Fruit fly (Drosophila melanogaster) Kc167 (cell line): Measurements from ENCODE around the gene dnc.

Experiments
- Myc ChIP-seq: fragments of >200 bp; optimal IDR thresholded peaks from 2 replicates; lab custom pipeline; 2017; ENCODE audit warnings: missing external identifiers
- Sin3A ChIP-seq: fragments of >200 bp; optimal IDR thresholded peaks from 2 replicates; lab custom pipeline; 2018; ENCODE audit warnings: missing external identifiers
- h ChIP-seq: fragments of >200 bp; optimal IDR thresholded peaks from 3 replicates; lab custom pipeline; 2018; ENCODE audit warnings: missing external identifiers
- insv ChIP-seq: fragments of >200 bp; optimal IDR thresholded peaks from 3 replicates; lab custom pipeline; 2018; ENCODE audit warnings: missing external identifiers
- psq ChIP-seq: fragments of >200 bp; optimal IDR thresholded peaks from 2 replicates; lab custom pipeline; 2017; ENCODE audit warnings: missing external identifiers
- ttk ChIP-seq: sonication (Bioruptor generic); optimal IDR thresholded peaks from 2 replicates; lab custom pipeline; 2017; ENCODE audit warnings: missing external identifiers

DNA sequence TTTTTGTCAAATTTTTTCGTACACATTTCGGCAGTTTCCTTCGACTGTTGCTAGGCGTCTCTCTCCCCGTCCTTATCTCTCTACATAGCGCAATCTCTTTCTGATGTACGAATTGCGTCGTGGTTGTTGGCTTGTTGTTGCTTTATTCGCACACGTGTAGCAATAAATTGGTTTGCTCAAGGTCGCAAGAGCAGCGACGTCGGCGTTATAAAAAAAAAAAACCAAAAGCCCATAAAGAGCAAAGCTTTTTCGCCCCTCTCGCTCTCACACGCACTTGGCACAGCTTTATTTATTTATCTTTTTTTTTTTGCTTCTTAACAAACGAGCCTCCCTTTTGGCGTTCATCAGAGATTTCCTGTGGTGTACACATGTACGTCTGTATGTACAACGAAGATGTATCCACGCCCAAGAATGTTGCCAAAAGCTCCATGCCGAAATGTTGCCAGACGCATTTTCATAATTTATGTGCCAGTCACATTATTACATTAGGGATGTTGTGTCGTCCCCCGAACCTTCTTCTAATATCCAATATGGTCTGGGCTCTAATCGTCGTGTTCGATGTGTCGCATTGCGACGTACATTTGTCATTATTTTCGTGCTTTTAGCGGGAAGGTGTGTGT is 203.2 kb downstream of the dnc start:
- TF ChIP-seq insv (lab: Kevin White, UChicago), result no peak
- TF ChIP-seq ttk (lab: Kevin White, UChicago), result no peak
- no peak for TF ChIP-seq psq
- no peak for TF ChIP-seq h (lab: Kevin White, UChicago)
- TF ChIP-seq Myc (lab: Kevin White, UChicago), result no peak
- TF ChIP-seq Sin3A, result no peak
